Worm (Caenorhabditis elegans) whole organism, L4/young adult: ENCODE measurements around the gene ZK1098.9.

Source experiments
- W03F9.2 ChIP-seq: fragments of 150-350 bp; optimal IDR thresholded peaks from 2 replicates; lab custom pipeline; 2014; ENCODE audit warnings: missing biosample characterization, missing genetic modification characterization
- him-1 ChIP-seq: sonication (generic microtip); optimal IDR thresholded peaks from 2 replicates; lab custom pipeline; 2016; ENCODE audit warnings: missing genotype, missing genetic modification reagents, missing genetic modification characterization, missing compliant biosample characterization

DNA sequence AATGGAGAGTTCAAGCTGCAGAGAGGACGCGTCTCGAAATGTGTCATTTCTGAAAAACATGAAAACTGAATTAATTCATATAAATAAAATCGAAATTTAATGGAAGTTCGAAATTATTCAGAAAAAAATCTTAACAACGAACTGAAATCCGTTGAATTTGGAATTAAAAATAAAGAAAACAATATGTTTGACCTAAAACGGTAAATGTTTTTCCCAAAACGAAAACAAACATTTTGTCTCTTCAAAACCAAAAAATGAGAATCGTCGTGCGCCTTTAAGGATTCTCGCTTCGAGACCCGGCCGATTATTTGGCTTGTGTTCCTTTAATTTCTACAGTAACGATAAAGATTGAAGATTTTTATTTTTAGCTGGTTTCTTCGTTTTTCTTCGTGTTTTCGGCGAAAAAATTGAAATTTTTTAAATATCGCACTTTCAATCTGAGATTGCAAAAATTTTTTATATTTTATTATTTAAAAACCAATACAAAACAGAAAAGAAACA is 15.2 kb downstream of the ZK1098.9 start, which contains the start of gene C48B4.7:
- TF ChIP-seq W03F9.2 (tag; lab: Kevin White, UChicago) (peak; percentile 15), him-1 (tag; lab: Kevin White, UChicago) (no peak)
